Fruit fly (Drosophila melanogaster): ENCODE results near the gene CG4678.
A peak's percentile ranks its signal among the peaks of the same experiment; 100 is the strongest.

The CG4678 gene

DNA sequence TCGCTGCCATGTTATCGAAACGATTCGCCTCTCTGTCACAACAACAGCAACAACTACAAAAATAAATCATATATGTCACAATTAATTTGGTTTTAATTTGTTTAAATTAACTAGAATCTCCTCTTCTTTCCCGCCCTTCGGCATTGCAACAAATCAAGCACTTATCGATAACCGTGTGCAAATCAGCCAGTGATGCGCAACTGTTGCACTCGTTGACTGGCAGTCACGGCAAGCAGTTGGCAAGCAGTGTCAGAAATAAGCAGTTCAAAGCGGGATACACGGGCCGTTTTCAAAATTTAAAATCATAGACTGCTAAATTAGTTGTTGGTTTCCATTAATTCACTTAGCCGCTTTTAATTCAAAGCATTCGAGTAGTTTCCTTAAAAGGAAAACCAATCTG, 12.2 kb upstream of the CG4678 start, which contains the start of gene Axs (continued):
- TF ChIP-seq CG8119 (GFP tag; IDR thresholded peaks at IDR 0.05) (no peak), topi (GFP tag; optimal IDR thresholded peaks at IDR 0.05) (no peak), dsx (GFP tag; optimal IDR thresholded peaks at IDR 0.05; ENCODE audit: poor library complexity, severe bottlenecking) (peak; percentile 93), CG7368 (GFP tag; optimal IDR thresholded peaks at IDR 0.05) (no peak), Sox15 (GFP tag; optimal IDR thresholded peaks at IDR 0.05) (no peak), CG8632 (GFP tag; optimal IDR thresholded peaks at IDR 0.05) (no peak)

DNA sequence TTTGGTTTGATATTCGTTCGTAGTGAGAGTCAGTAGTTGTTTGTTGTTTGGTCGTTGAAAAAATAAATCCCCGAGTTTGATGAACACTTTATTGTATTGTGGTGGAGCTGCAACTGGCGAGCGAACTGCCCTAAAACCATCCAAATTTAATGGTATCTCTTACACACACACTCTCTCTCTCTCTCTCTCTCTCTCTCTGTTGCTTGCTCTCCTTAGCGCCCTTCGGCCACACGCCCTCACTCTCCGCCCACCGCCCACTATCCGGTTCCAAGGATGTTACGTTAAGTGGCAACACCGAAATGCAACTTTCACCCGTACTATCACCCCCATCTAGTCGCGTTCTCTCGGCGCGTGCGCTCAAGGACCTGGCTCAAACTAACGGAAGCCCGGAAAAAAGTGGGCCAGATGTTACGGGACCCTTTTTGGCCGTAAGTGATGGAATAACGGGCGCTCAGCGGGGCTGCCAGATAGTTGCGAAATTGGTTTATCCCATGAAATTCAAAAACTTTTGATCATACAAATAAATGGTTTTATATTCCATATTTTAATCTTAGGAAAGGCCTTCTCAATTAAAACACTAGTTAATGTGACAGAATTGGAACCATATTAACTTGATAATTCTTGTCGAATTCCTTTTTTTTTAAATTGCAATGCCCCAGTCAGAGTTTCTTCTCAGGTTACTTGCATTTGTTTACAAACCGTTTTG, 8.4 kb upstream of the CG4678 start:
- TF ChIP-seq CG11762 (GFP tag; optimal IDR thresholded peaks at IDR 0.05; ENCODE audit: insufficient read depth) (no peak), salr (GFP tag; optimal IDR thresholded peaks at IDR 0.05) (no peak), net (GFP tag; optimal IDR thresholded peaks at IDR 0.05) (no peak), CG9139 (GFP tag; optimal IDR thresholded peaks at IDR 0.05) (no peak), dac (GFP tag; optimal IDR thresholded peaks at IDR 0.05) (no peak), svp (GFP tag) (no peak), CG6854 (GFP tag; optimal IDR thresholded peaks at IDR 0.05) (no peak), CG6808 (GFP tag; optimal IDR thresholded peaks at IDR 0.05) (no peak), spab (GFP tag; optimal IDR thresholded peaks at IDR 0.05) (no peak), Eip93F (GFP tag; optimal IDR thresholded peaks at IDR 0.05) (no peak), Sox14 (GFP tag; optimal IDR thresholded peaks at IDR 0.05) (no peak)

DNA sequence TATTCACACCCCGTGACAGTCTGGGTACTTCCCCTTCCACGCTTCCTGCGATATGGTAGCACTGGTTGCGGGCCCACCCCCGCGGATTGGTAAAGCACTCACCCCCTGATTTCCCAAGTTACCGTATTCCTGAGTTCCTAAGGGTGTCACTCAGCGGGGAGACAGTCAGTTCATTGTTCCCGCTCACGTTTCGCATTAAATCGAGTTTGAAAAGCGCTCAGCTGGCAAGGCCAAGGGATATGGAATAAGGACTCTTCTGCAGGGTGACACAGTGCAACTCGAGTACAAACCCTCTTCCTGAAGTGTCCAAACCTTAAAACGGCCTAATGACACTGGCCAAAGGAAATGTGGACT, 7.8 kb upstream of the CG4678 start:
- no peak for TF ChIP-seq vri (GFP tag; optimal IDR thresholded peaks at IDR 0.05)
- TF ChIP-seq Smox (GFP tag; optimal IDR thresholded peaks at IDR 0.05), result no peak
- TF ChIP-seq CG10669 (GFP tag; optimal IDR thresholded peaks at IDR 0.05), result no peak
- TF ChIP-seq CG8632 (GFP tag; optimal IDR thresholded peaks at IDR 0.05), result no peak
- no peak for TF ChIP-seq Lpt (GFP tag; optimal IDR thresholded peaks at IDR 0.05)
- no peak for TF ChIP-seq Gug (GFP tag; IDR thresholded peaks at IDR 0.05)
- no peak for TF ChIP-seq CG34406 (GFP tag; optimal IDR thresholded peaks at IDR 0.05)
- no peak for TF ChIP-seq Eip93F (GFP tag; optimal IDR thresholded peaks at IDR 0.05)
- no peak for TF ChIP-seq CG7368 (GFP tag; optimal IDR thresholded peaks at IDR 0.05)
- TF ChIP-seq Hr39 (GFP tag; optimal IDR thresholded peaks at IDR 0.05), result no peak
- TF ChIP-seq CG11762 (GFP tag; optimal IDR thresholded peaks at IDR 0.05; ENCODE audit: insufficient read depth), result no peak

DNA sequence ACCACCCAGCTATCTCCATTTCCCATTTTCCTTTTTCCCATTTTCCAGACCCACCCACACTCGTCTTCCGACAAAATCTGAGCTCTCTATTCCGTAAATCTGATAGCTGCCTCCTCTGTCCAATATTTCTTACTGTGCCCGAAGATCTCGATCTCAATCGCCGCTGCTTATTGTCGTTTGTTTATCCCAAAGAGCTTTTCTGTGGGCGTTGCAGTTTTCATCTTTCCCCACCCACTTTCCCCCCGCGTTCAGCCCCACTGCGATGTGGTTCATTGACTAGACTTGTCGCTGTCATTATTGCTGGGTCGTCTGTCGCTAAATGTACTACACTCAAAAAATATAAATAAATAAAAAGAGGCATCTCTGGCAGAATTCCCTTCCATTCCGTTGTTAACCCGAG, 6.6 kb upstream of the CG4678 start:
- TF ChIP-seq Ets21C (GFP tag; optimal IDR thresholded peaks at IDR 0.05) (no peak), CG15336 (GFP tag; IDR thresholded peaks at IDR 0.05) (no peak), Blimp-1 (GFP tag; optimal IDR thresholded peaks at IDR 0.05) (no peak), Sox15 (GFP tag; optimal IDR thresholded peaks at IDR 0.05) (no peak), CG6854 (GFP tag; optimal IDR thresholded peaks at IDR 0.05) (no peak), CG9139 (GFP tag; optimal IDR thresholded peaks at IDR 0.05) (no peak)

DNA sequence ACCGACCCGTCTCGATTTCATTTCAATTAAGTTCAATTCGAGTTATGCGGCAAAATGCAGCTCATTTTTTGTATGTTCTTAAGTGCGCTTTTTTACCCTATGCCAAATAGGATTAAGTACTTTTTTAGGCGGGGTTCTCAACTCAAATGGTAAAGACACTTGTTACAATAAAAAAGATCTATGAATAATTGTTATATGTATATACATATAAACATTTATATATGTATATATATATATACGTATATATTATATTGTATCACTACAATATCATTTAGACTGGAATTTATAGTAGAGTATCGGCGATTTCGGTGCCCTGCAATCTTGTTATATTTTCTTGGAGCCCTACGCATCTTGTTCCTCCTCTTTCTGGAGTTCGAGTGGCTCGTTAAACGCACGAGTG, 6.0 kb upstream of the CG4678 start:
- TF ChIP-seq CG6854 (GFP tag; optimal IDR thresholded peaks at IDR 0.05) (no peak), achi (GFP tag; optimal IDR thresholded peaks at IDR 0.05) (no peak), Eip93F (GFP tag; optimal IDR thresholded peaks at IDR 0.05) (no peak), CG15336 (GFP tag; IDR thresholded peaks at IDR 0.05) (no peak), CG10669 (GFP tag; optimal IDR thresholded peaks at IDR 0.05) (no peak), Met (GFP tag; optimal IDR thresholded peaks at IDR 0.05) (no peak), Hr38 (GFP tag; optimal IDR thresholded peaks at IDR 0.05) (no peak), dac (GFP tag; optimal IDR thresholded peaks at IDR 0.05) (no peak), Sox14 (GFP tag; optimal IDR thresholded peaks at IDR 0.05) (no peak), salr (GFP tag; optimal IDR thresholded peaks at IDR 0.05) (no peak), Hr4 (GFP tag; optimal IDR thresholded peaks at IDR 0.05) (no peak), Ets96B (tag; optimal IDR thresholded peaks at IDR 0.05) (peak; percentile 10), CG6808 (GFP tag; optimal IDR thresholded peaks at IDR 0.05) (no peak), Hr39 (GFP tag; optimal IDR thresholded peaks at IDR 0.05) (no peak), CG7368 (GFP tag; optimal IDR thresholded peaks at IDR 0.05) (no peak), CG9139 (GFP tag; optimal IDR thresholded peaks at IDR 0.05) (no peak), CG11294 (GFP tag; IDR thresholded peaks at IDR 0.05) (no peak), CG11902 (GFP tag; optimal IDR thresholded peaks at IDR 0.05) (no peak), CG10631 (GFP tag; optimal IDR thresholded peaks at IDR 0.05) (no peak), Eip75B (GFP tag; optimal IDR thresholded peaks at IDR 0.05) (no peak), CG8632 (GFP tag; optimal IDR thresholded peaks at IDR 0.05) (no peak), Sox15 (GFP tag; optimal IDR thresholded peaks at IDR 0.05) (no peak), esn (GFP tag; optimal IDR thresholded peaks at IDR 0.05) (no peak), CG1621 (tag; optimal IDR thresholded peaks at IDR 0.05) (no peak), Smox (GFP tag; optimal IDR thresholded peaks at IDR 0.05) (no peak), cyc (GFP tag; optimal IDR thresholded peaks at IDR 0.05) (no peak), CG4318 (GFP tag; optimal IDR thresholded peaks at IDR 0.05) (no peak), CG6276 (GFP tag; optimal IDR thresholded peaks at IDR 0.05) (no peak), dsx (GFP tag; optimal IDR thresholded peaks at IDR 0.05; ENCODE audit: poor library complexity, severe bottlenecking) (peak; percentile 30)
